Fruit fly (Drosophila melanogaster): ENCODE measurements around the gene CG15211.

The CG15211 gene

dm6 chrX:10786443-10787097 lies 14.2 kb downstream of the CG15211 start, which contains the start of the genes Ant2 and sesB (continued):
- peak; percentile 76 for TF ChIP-seq knrl (GFP tag; IDR thresholded peaks at IDR 0.05; ENCODE audit: partially characterized antibody)
- no peak for TF ChIP-seq CG17912 (GFP tag; optimal IDR thresholded peaks at IDR 0.05)
- peak; percentile 76 for TF ChIP-seq inv (GFP tag; IDR thresholded peaks at IDR 0.05; ENCODE audit: partially characterized antibody)
- no peak for TF ChIP-seq CG15696 (tag; optimal IDR thresholded peaks at IDR 0.05)
- TF ChIP-seq CG6791 (GFP tag; IDR thresholded peaks at IDR 0.05; ENCODE audit: partially characterized antibody): peak; percentile 77
- peak; percentile 76 for TF ChIP-seq Dref (GFP tag; IDR thresholded peaks at IDR 0.05)
- peak; percentile 71 for TF ChIP-seq vnd (GFP tag; IDR thresholded peaks at IDR 0.05; ENCODE audit: partially characterized antibody)
- TF ChIP-seq Aef1 (GFP tag; IDR thresholded peaks at IDR 0.05): no peak
- TF ChIP-seq Pdp1 (GFP tag; optimal IDR thresholded peaks at IDR 0.05): peak in 1 of 2 experiments; percentile 96
- peak; percentile 46 for TF ChIP-seq Sry-β (GFP tag; optimal IDR thresholded peaks at IDR 0.05)
- TF ChIP-seq CG42726 (GFP tag; IDR thresholded peaks at IDR 0.05; ENCODE audit: partially characterized antibody): peak; percentile 68; the same call in 1 of the 2 replicates
- peak; percentile 42 for TF ChIP-seq row (GFP tag; IDR thresholded peaks at IDR 0.05)
- no peak for TF ChIP-seq CG1024 (GFP tag; IDR thresholded peaks at IDR 0.05)
- TF ChIP-seq chif (GFP tag; optimal IDR thresholded peaks at IDR 0.05): no peak
- TF ChIP-seq ato (GFP tag; IDR thresholded peaks at IDR 0.05; ENCODE audit: partially characterized antibody): peak; percentile 46
- no peak for TF ChIP-seq insv (GFP tag; optimal IDR thresholded peaks at IDR 0.05)
- TF ChIP-seq CG2129 (GFP tag; IDR thresholded peaks at IDR 0.05; ENCODE audit: partially characterized antibody): peak; percentile 53
- peak in 1 of 3 experiments; percentile 46 for TF ChIP-seq Stat92E (GFP tag; optimal IDR thresholded peaks at IDR 0.05)
- TF ChIP-seq gfzf (GFP tag; optimal IDR thresholded peaks at IDR 0.05): peak; percentile 67
- peak; percentile 18 for TF ChIP-seq Mes4 (GFP tag; optimal IDR thresholded peaks at IDR 0.05)
- TF ChIP-seq BEAF-32 (GFP tag; optimal IDR thresholded peaks at IDR 0.05): peak; percentile 81
- TF ChIP-seq CG34422 (GFP tag; IDR thresholded peaks at IDR 0.05): no peak
- TF ChIP-seq lilli (GFP tag; optimal IDR thresholded peaks at IDR 0.05): peak; percentile 60
- peak; percentile 83 for TF ChIP-seq Bgb (GFP tag; IDR thresholded peaks at IDR 0.05; ENCODE audit: partially characterized antibody)
- TF ChIP-seq Ravus (GFP tag; IDR thresholded peaks at IDR 0.05): no peak
- no peak; the same call in 1 of the 2 replicates for TF ChIP-seq Rfx (GFP tag; IDR thresholded peaks at IDR 0.05)
- no peak for TF ChIP-seq CG5953 (GFP tag; IDR thresholded peaks at IDR 0.05)
- no peak for TF ChIP-seq CG4404 (GFP tag; IDR thresholded peaks at IDR 0.05)
- peak; percentile 40 for TF ChIP-seq CG1603 (tag; optimal IDR thresholded peaks at IDR 0.05)
- no peak for TF ChIP-seq CG12104 (GFP tag; optimal IDR thresholded peaks at IDR 0.05)
- 0 out of 2 replicates have a peak, but pooled peaks have one; percentile 12 for TF ChIP-seq wdn (GFP tag; IDR thresholded peaks at IDR 0.05)
- no peak for TF ChIP-seq Blimp-1 (GFP tag; optimal IDR thresholded peaks at IDR 0.05)
- TF ChIP-seq CG8359 (GFP tag; optimal IDR thresholded peaks at IDR 0.05; ENCODE audit: borderline replicate concordance): no peak
- TF ChIP-seq CG33213 (GFP tag; optimal IDR thresholded peaks at IDR 0.05): peak; percentile 34
- TF ChIP-seq CrebB (tag; optimal IDR thresholded peaks at IDR 0.05): no peak
- peak; percentile 80 for TF ChIP-seq Sry-δ (GFP tag; optimal IDR thresholded peaks at IDR 0.05)
- no peak for TF ChIP-seq CG7963 (GFP tag; IDR thresholded peaks at IDR 0.05; ENCODE audit: partially characterized antibody)
- peak; percentile 43; the same call in 2 of the 3 replicates for TF ChIP-seq HLH4C (GFP tag; IDR thresholded peaks at IDR 0.05; ENCODE audit: partially characterized antibody)
- peak; percentile 80 for TF ChIP-seq Scr (GFP tag; IDR thresholded peaks at IDR 0.05; ENCODE audit: partially characterized antibody)
- TF ChIP-seq Sin3A (optimal IDR thresholded peaks at IDR 0.05): no peak
- TF ChIP-seq Dll (GFP tag; IDR thresholded peaks at IDR 0.05; ENCODE audit: partially characterized antibody): peak; percentile 80
- peak in 1 of 2 experiments; percentile 59 for TF ChIP-seq eve (GFP tag; optimal IDR thresholded peaks at IDR 0.05)
- TF ChIP-seq CG12391 (tag; optimal IDR thresholded peaks at IDR 0.05): peak; percentile 3
- TF ChIP-seq chinmo (GFP tag; IDR thresholded peaks at IDR 0.05; ENCODE audit: partially characterized antibody): peak; percentile 39; the same call in 1 of the 4 replicates
- peak; percentile 3 for TF ChIP-seq gcm (GFP tag; optimal IDR thresholded peaks at IDR 0.05)
- TF ChIP-seq CG14710 (tag; optimal IDR thresholded peaks at IDR 0.05): peak; percentile 2
- TF ChIP-seq CG12769 (tag; optimal IDR thresholded peaks at IDR 0.05): no peak
